Worm (Caenorhabditis elegans) whole organism, L4 larva: ENCODE results near the gene ulp-4.

Experiments used
- F37D6.2 ChIP-seq: sonication (generic microtip); optimal IDR thresholded peaks from 2 replicates; lab custom pipeline; 2016; ENCODE audit warnings: mild to moderate bottlenecking, missing genetic modification characterization, missing compliant biosample characterization
- Y105C5A.15 ChIP-seq: fragments of 200-800 bp; sonication (Bioruptor generic); IDR thresholded peaks from 2 replicates; pipeline ENCODE4 v1.3.6; 2022; ENCODE audit warnings: missing genetic modification characterization, missing compliant biosample characterization
- Y48G9A.11 ChIP-seq: fragments of 200-800 bp; sonication (Bioruptor generic); IDR thresholded peaks from 2 replicates; pipeline ENCODE4 v1.3.6; 2022; ENCODE audit warnings: missing genetic modification reagents, missing genetic modification characterization, missing compliant biosample characterization
- aha-1 ChIP-seq: fragments of 150-350 bp; peaks from one replicate; lab custom pipeline; 2014; ENCODE audit warnings: missing biosample characterization, missing genetic modification characterization
- ama-1 ChIP-seq: fragments of 150-350 bp; optimal IDR thresholded peaks from 2 replicates; lab custom pipeline; 2014; ENCODE audit warnings: inconsistent platforms, mixed read lengths
- arid-1 ChIP-seq: fragments of 200-800 bp; sonication (Bioruptor generic); conservative IDR thresholded peaks from 2 replicates; pipeline ENCODE4 v1.3.6; 2022; ENCODE audit warnings: missing genetic modification reagents, missing genetic modification characterization, missing compliant biosample characterization
- attf-4 ChIP-seq: sonication (generic microtip); optimal IDR thresholded peaks from 3 replicates; lab custom pipeline; 2017; ENCODE audit warnings: missing biosample characterization, missing genetic modification characterization
- ceh-28 ChIP-seq: fragments of 150-350 bp; optimal IDR thresholded peaks from 2 replicates; lab custom pipeline; 2014; ENCODE audit warnings: missing biosample characterization, missing genetic modification reagents, missing genetic modification characterization
- ceh-32 ChIP-seq: sonication (generic microtip); optimal IDR thresholded peaks from 2 replicates; lab custom pipeline; 2016; ENCODE audit warnings: mild to moderate bottlenecking, missing genetic modification characterization, missing compliant biosample characterization; ENCODE audit not compliant: poor library complexity
- ces-1 ChIP-seq: fragments of 150-350 bp; sonication (generic microtip); optimal IDR thresholded peaks from 4 replicates; lab custom pipeline; 2014; ENCODE audit warnings: missing biosample characterization, missing genetic modification reagents, missing genetic modification characterization
- ctbp-1 ChIP-seq: fragments of 200-800 bp; sonication (Bioruptor generic); IDR thresholded peaks from 2 replicates; pipeline ENCODE4 v1.3.6; 2022; ENCODE audit warnings: missing genetic modification reagents, missing genetic modification characterization, missing compliant biosample characterization
- daf-16 ChIP-seq, 3 experiments: sonication (generic microtip); optimal IDR thresholded peaks; 2 replicates each; lab custom pipeline; 2016 to 2017; ENCODE audit warnings: missing genetic modification characterization in 3 of 3, missing genetic modification reagents in 3 of 3, mild to moderate bottlenecking in 2 of 3, missing compliant biosample characterization in 2 of 3, missing biosample characterization in 1 of 3, moderate library complexity in 1 of 3
- daf-8 ChIP-seq: fragments of 200-800 bp; sonication (Bioruptor generic); IDR thresholded peaks from 2 replicates; pipeline ENCODE4 v1.3.6; 2022; ENCODE audit warnings: missing genetic modification characterization, missing compliant biosample characterization
- dmd-6 ChIP-seq: fragments of 200-800 bp; sonication (Bioruptor generic); IDR thresholded peaks from 2 replicates; pipeline ENCODE4 v1.3.6; 2022; ENCODE audit warnings: missing genetic modification reagents, missing genetic modification characterization, missing compliant biosample characterization
- dmd-9 ChIP-seq: fragments of 200-800 bp; sonication (Bioruptor generic); IDR thresholded peaks from 2 replicates; pipeline ENCODE4 v1.3.6; 2022; ENCODE audit warnings: missing genetic modification reagents, missing genetic modification characterization, missing compliant biosample characterization
- dpl-1 ChIP-seq: fragments of 150-350 bp; optimal IDR thresholded peaks from 2 replicates; lab custom pipeline; 2014; ENCODE audit warnings: missing biosample characterization, missing genetic modification reagents, missing genetic modification characterization
- dve-1 ChIP-seq: sonication (generic microtip); optimal IDR thresholded peaks from 2 replicates; lab custom pipeline; 2017; ENCODE audit warnings: antibody characterized with exemption, mild to moderate bottlenecking, missing genetic modification characterization, missing compliant biosample characterization; ENCODE audit not compliant: insufficient read depth
- egl-27 ChIP-seq: sonication (generic microtip); optimal IDR thresholded peaks from 3 replicates; lab custom pipeline; 2017; ENCODE audit warnings: missing biosample characterization, missing genetic modification reagents, missing genetic modification characterization
- egl-43 ChIP-seq: fragments of 200-800 bp; sonication (Bioruptor generic); IDR thresholded peaks from 2 replicates; pipeline ENCODE4 v1.3.6; 2022; ENCODE audit warnings: missing genetic modification reagents, missing genetic modification characterization, missing compliant biosample characterization
- fkh-10 ChIP-seq: fragments of 150-350 bp; optimal IDR thresholded peaks from 2 replicates; lab custom pipeline; 2014; ENCODE audit warnings: missing biosample characterization, missing genetic modification reagents, missing genetic modification characterization
- fos-1 ChIP-seq: fragments of 150-350 bp; optimal IDR thresholded peaks from 2 replicates; lab custom pipeline; 2014; ENCODE audit warnings: missing biosample characterization, missing genetic modification characterization
- hif-1 ChIP-seq, 2 experiments: sonication (generic microtip); optimal IDR thresholded peaks; 2 replicates each; lab custom pipeline; 2016 to 2017; ENCODE audit warnings: missing compliant biosample characterization in 2 of 2, missing genetic modification characterization in 2 of 2, missing genetic modification reagents in 2 of 2, missing genotype in 2 of 2, mild to moderate bottlenecking in 1 of 2
- hlh-11 ChIP-seq: fragments of 200-800 bp; sonication (Bioruptor generic); optimal IDR thresholded peaks from 2 replicates; lab custom pipeline; 2018; ENCODE audit warnings: mild to moderate bottlenecking, missing genetic modification characterization, missing compliant biosample characterization
- hmg-1.1 ChIP-seq: fragments of 200-800 bp; sonication (Bioruptor generic); IDR thresholded peaks from 2 replicates; pipeline ENCODE4 v1.3.6; 2022; ENCODE audit warnings: missing genetic modification reagents, missing genetic modification characterization, missing compliant biosample characterization
- lin-1 ChIP-seq: fragments of 200-800 bp; sonication (Bioruptor generic); IDR thresholded peaks from 2 replicates; pipeline ENCODE4 v1.3.6; 2022; ENCODE audit warnings: missing genetic modification reagents, missing genetic modification characterization, missing compliant biosample characterization
- lin-13 ChIP-seq: fragments of 150-350 bp; optimal IDR thresholded peaks from 2 replicates; lab custom pipeline; 2014; ENCODE audit warnings: missing biosample characterization, missing genetic modification reagents, missing genetic modification characterization
- lin-38 ChIP-seq: fragments of 200-800 bp; sonication (Bioruptor generic); IDR thresholded peaks from 2 replicates; pipeline ENCODE4 v1.3.6; 2022; ENCODE audit warnings: missing genetic modification reagents, missing genetic modification characterization, missing compliant biosample characterization
- lin-39 ChIP-seq: fragments of 150-350 bp; optimal IDR thresholded peaks from 2 replicates; lab custom pipeline; 2014; ENCODE audit warnings: missing biosample characterization, missing genetic modification reagents, missing genetic modification characterization
- lir-3 ChIP-seq: sonication (generic microtip); optimal IDR thresholded peaks from 2 replicates; lab custom pipeline; 2016; ENCODE audit warnings: mild to moderate bottlenecking, missing genetic modification characterization, missing compliant biosample characterization
- madf-9 ChIP-seq: fragments of 200-800 bp; sonication (Bioruptor generic); conservative IDR thresholded peaks from 2 replicates; pipeline ENCODE4 v1.3.6; 2022; ENCODE audit warnings: missing genetic modification reagents, missing genetic modification characterization, missing compliant biosample characterization
- mdl-1 ChIP-seq, 2 experiments: fragments of 150-350 bp in 1 of 2; sonication (generic microtip) in 1 of 2; optimal IDR thresholded peaks; 2 replicates each; lab custom pipeline; 2014 to 2017; ENCODE audit warnings: missing biosample characterization in 2 of 2, missing genetic modification characterization in 2 of 2
- mep-1 ChIP-seq: fragments of 150-350 bp; sonication (generic microtip); optimal IDR thresholded peaks from 3 replicates; lab custom pipeline; 2014; ENCODE audit warnings: missing biosample characterization, missing genetic modification characterization
- mes-2 ChIP-seq: sonication (generic microtip); optimal IDR thresholded peaks from 2 replicates; lab custom pipeline; 2016; ENCODE audit warnings: missing genotype, mild to moderate bottlenecking, missing genetic modification characterization, missing compliant biosample characterization; ENCODE audit not compliant: poor library complexity, severe bottlenecking
- mxl-3 ChIP-seq: fragments of 200-800 bp; sonication (Bioruptor generic); optimal IDR thresholded peaks from 2 replicates; lab custom pipeline; 2018; ENCODE audit warnings: mild to moderate bottlenecking, missing genetic modification characterization, missing compliant biosample characterization
- nhr-28 ChIP-seq: fragments of 150-350 bp; optimal IDR thresholded peaks from 2 replicates; lab custom pipeline; 2014; ENCODE audit warnings: missing biosample characterization, missing genetic modification characterization
- nhr-6 ChIP-seq: fragments of 150-350 bp; optimal IDR thresholded peaks from 2 replicates; lab custom pipeline; 2014; ENCODE audit warnings: missing biosample characterization, missing genetic modification characterization
- nhr-76 ChIP-seq: fragments of 150-350 bp; optimal IDR thresholded peaks from 2 replicates; lab custom pipeline; 2014; ENCODE audit warnings: missing biosample characterization, missing genetic modification characterization
- nhr-77 ChIP-seq: fragments of 150-350 bp; optimal IDR thresholded peaks from 2 replicates; lab custom pipeline; 2014; ENCODE audit warnings: missing biosample characterization, missing genetic modification characterization
- pha-4 ChIP-seq, 2 experiments: fragments of 150-350 bp in 1 of 2; fragments of 200-800 bp in 1 of 2; sonication (Bioruptor generic) in 1 of 2; IDR thresholded peaks in 1 of 2; optimal IDR thresholded peaks in 1 of 2; 2 replicates each; pipeline versions ENCODE4 v1.3.6 to Lab custom; 2014 to 2022; ENCODE audit warnings: missing genetic modification characterization in 2 of 2, missing genetic modification reagents in 2 of 2, missing biosample characterization in 1 of 2, missing compliant biosample characterization in 1 of 2
- rbr-2 ChIP-seq: sonication (generic microtip); optimal IDR thresholded peaks from 2 replicates; lab custom pipeline; 2016; ENCODE audit warnings: missing genotype, missing genetic modification characterization, missing compliant biosample characterization
- snpc-1.2 ChIP-seq: fragments of 200-800 bp; sonication (Bioruptor generic); IDR thresholded peaks from 2 replicates; pipeline ENCODE4 v1.3.6; 2022; ENCODE audit warnings: missing genetic modification reagents, missing genetic modification characterization, missing compliant biosample characterization
- unc-130 ChIP-seq: sonication (generic microtip); optimal IDR thresholded peaks from 2 replicates; lab custom pipeline; 2016; ENCODE audit warnings: missing genetic modification reagents, missing genetic modification characterization, missing compliant biosample characterization
- unc-62 ChIP-seq, 3 experiments: fragments of 150-350 bp in 1 of 3; sonication (generic microtip); optimal IDR thresholded peaks in 2 of 3; peaks in 1 of 3; 1 replicate in 1 of 3; 2 replicates in 2 of 3; lab custom pipeline; 2014 to 2017; ENCODE audit warnings: missing biosample characterization in 3 of 3, missing genetic modification characterization in 3 of 3, missing genetic modification reagents in 3 of 3, missing genotype in 1 of 3
- vab-7 ChIP-seq: fragments of 200-800 bp; sonication (Bioruptor generic); IDR thresholded peaks from 2 replicates; pipeline ENCODE4 v1.3.6; 2022; ENCODE audit warnings: missing genetic modification reagents, missing genetic modification characterization, missing compliant biosample characterization
- zag-1 ChIP-seq: fragments of 150-350 bp; optimal IDR thresholded peaks from 2 replicates; lab custom pipeline; 2014; ENCODE audit warnings: missing biosample characterization, missing genetic modification characterization
- zfp-2 ChIP-seq: sonication (generic microtip); optimal IDR thresholded peaks from 2 replicates; lab custom pipeline; 2016; ENCODE audit warnings: mild to moderate bottlenecking, missing genetic modification characterization, missing compliant biosample characterization
- ztf-11 ChIP-seq: fragments of 150-350 bp; optimal IDR thresholded peaks from 2 replicates; lab custom pipeline; 2014; ENCODE audit warnings: missing biosample characterization, missing genetic modification characterization

ulp-4 gene

DNA sequence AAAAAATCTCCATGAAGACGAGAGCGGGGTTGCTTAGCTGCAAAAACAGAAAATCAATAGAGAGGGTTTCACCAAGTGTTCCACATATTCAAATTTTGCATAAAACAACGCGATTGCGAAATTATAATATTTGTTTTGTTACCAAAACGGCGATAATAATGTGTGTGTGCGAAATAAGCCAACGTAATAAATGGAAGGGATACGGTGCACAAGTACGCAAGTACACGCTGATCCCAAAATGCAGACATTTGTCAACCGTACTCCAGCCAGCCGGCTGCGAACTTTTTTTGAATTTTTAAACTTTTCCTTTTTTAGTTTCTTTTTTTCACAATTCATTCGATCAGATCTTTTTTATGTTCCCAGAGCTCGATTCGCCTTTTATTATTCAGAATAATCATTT, 4.9 kb upstream of the ulp-4 start, which contains the start of gene ire-1 (continued):
- TF ChIP-seq F37D6.2 (tag; lab: Kevin White, UChicago): no peak
- TF ChIP-seq ceh-32 (tag; lab: Kevin White, UChicago): no peak
- peak; percentile 69 for TF ChIP-seq dpl-1 (GFP tag; lab: Kevin White, UChicago)
- TF ChIP-seq lin-13: peak; percentile 42
- no peak for TF ChIP-seq Y48G9A.11 (GFP tag; lab: Robert Waterston, UW)
- no peak for TF ChIP-seq snpc-1.2
- TF ChIP-seq egl-27: no peak
- TF ChIP-seq ztf-11: no peak
- peak; percentile 38; the same call in 1 of the 2 replicates for TF ChIP-seq hmg-1.1 (GFP tag; lab: Robert Waterston, UW)
- TF ChIP-seq madf-9 (GFP tag; lab: Robert Waterston, UW): no peak
- no peak for TF ChIP-seq daf-8 (GFP tag; lab: Robert Waterston, UW)
- TF ChIP-seq lin-1 (GFP tag; lab: Robert Waterston, UW): no peak

DNA sequence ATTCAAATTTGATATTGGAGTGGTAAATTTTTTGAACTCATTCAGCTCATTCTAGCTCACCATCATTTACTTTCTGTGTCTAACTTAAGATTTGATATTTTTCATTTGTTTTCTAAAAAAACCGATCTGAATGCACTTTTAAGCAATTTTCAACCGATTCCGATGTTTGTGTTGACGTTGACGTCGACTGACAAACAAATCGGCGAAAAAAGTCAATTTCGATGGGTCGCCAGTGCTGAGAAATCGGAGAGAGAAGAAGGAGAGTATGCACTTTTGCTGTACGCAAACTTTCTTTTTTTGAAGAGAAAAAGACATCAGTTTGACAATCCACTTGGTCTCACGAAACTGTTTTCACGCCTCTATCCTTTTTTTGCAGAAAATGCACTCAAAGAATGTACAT, 4.3 kb upstream of the ulp-4 start:
- TF ChIP-seq attf-4 (no peak), nhr-77 (tag; lab: Kevin White, UChicago) (no peak), unc-62 (GFP tag; optimal IDR thresholded peaks at IDR 0.05 in 1 of 2; lab: Kevin White, UChicago) (peak in 1 of 2 experiments; percentile 83), unc-62 (tag; optimal IDR thresholded peaks at IDR 0.05; lab: Kevin White, UChicago) (no peak), ama-1 (lab: Kevin White, UChicago) (no peak), hif-1 (tag; optimal IDR thresholded peaks at IDR 0.05; lab: Kevin White, UChicago) (no peak), lin-39 (tag; lab: Kevin White, UChicago) (no peak), dmd-9 (GFP tag; lab: Robert Waterston, UW) (no peak), mxl-3 (GFP tag; lab: Kevin White, UChicago) (no peak), aha-1 (tag; lab: Kevin White, UChicago) (peak; percentile 73)

DNA sequence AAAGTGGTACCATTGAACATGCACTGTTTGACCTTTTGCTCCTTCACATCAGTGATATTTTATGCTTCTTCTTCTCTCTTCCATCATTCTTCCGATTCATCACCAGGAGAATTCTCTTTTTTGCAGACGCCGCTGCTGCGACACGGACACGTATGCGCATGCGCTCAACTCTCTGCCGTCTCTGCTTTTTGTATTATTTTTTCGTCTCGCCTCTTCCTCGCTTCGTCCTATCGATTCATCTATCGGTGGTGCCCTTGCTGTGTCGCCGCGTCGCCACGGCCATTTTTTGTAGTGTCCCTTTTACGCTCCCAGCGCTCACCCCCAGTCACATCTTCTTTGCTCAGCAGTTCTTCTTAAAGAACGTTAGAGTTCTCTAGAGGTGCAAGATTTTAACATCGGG, 3.6 kb upstream of the ulp-4 start:
- TF ChIP-seq nhr-76 (tag; lab: Kevin White, UChicago): no peak
- 0 out of 2 replicates have a peak, but pooled peaks have one; percentile 22 for TF ChIP-seq arid-1 (GFP tag; lab: Robert Waterston, UW)
- peak; percentile 64 for TF ChIP-seq mep-1
- no peak for TF ChIP-seq ces-1 (GFP tag; lab: Kevin White, UChicago)
- TF ChIP-seq nhr-28 (tag; lab: Kevin White, UChicago): peak; percentile 58
- peak; percentile 60 for TF ChIP-seq mes-2 (tag; lab: Kevin White, UChicago)
- TF ChIP-seq hlh-11 (tag; lab: Kevin White, UChicago): peak; percentile 69
- peak; percentile 9 for TF ChIP-seq nhr-6 (tag; lab: Kevin White, UChicago)
- TF ChIP-seq ctbp-1: peak; percentile 70
- TF ChIP-seq daf-16 (GFP tag; optimal IDR thresholded peaks at IDR 0.05; lab: Kevin White, UChicago): no peak
- peak; percentile 25 for TF ChIP-seq daf-16 (tag; optimal IDR thresholded peaks at IDR 0.05; lab: Kevin White, UChicago)
- no peak for TF ChIP-seq Y105C5A.15 (GFP tag; lab: Robert Waterston, UW)
- peak; percentile 4 for TF ChIP-seq dpl-1 (GFP tag; lab: Kevin White, UChicago)
- TF ChIP-seq zfp-2 (tag; lab: Kevin White, UChicago): no peak
- peak; percentile 54 for TF ChIP-seq lin-38 (GFP tag; lab: Robert Waterston, UW)
- no peak for TF ChIP-seq unc-130 (GFP tag; lab: Kevin White, UChicago)
- TF ChIP-seq mxl-3 (GFP tag; lab: Kevin White, UChicago): peak; percentile 64
- TF ChIP-seq rbr-2 (tag; lab: Kevin White, UChicago): peak; percentile 60
- 0 out of 2 replicates have a peak, but pooled peaks have one; percentile 42 for TF ChIP-seq pha-4 (GFP tag; IDR thresholded peaks at IDR 0.05; lab: Robert Waterston, UW)
- TF ChIP-seq pha-4 (tag; optimal IDR thresholded peaks at IDR 0.05; lab: Kevin White, UChicago): no peak
- TF ChIP-seq fos-1 (tag; lab: Kevin White, UChicago): no peak
- TF ChIP-seq egl-43 (GFP tag; lab: Robert Waterston, UW): peak; percentile 60
- peak; percentile 20 for TF ChIP-seq fkh-10 (GFP tag; lab: Kevin White, UChicago)
- TF ChIP-seq ceh-28: peak; percentile 32
- no peak for TF ChIP-seq zag-1 (tag; lab: Kevin White, UChicago)
- no peak for TF ChIP-seq lir-3 (tag; lab: Kevin White, UChicago)
- peak; percentile 47 for TF ChIP-seq dve-1 (tag; lab: Kevin White, UChicago)
- peak; percentile 41; the same call in 1 of the 2 replicates for TF ChIP-seq vab-7 (GFP tag; lab: Robert Waterston, UW)
- TF ChIP-seq hif-1 (tag; optimal IDR thresholded peaks at IDR 0.05; lab: Kevin White, UChicago): peak in 1 of 2 experiments; percentile 55
- TF ChIP-seq dmd-6 (GFP tag; lab: Robert Waterston, UW): peak; percentile 59; the same call in 1 of the 2 replicates
- peak; percentile 22 to 77 for TF ChIP-seq mdl-1 (tag; optimal IDR thresholded peaks at IDR 0.05; lab: Kevin White, UChicago)
